Fruit fly (Drosophila melanogaster) whole organism, embryonic: ENCODE results near the gene Syt12.

Experiments
- Adf1 ChIP-seq: fragments of 200-800 bp; sonication (Bioruptor generic); IDR thresholded peaks from 2 replicates; pipeline ENCODE4 v1.3.6; 2022; ENCODE audit warnings: missing biosample characterization, missing genetic modification characterization
- CG10565 ChIP-seq: fragments of 200-800 bp; sonication (Bioruptor generic); optimal IDR thresholded peaks from 3 replicates; lab custom pipeline; 2016; ENCODE audit warnings: missing biosample characterization, mild to moderate bottlenecking, missing genetic modification characterization
- CG11093 ChIP-seq: fragments of 200-800 bp; sonication (Bioruptor generic); IDR thresholded peaks from 3 replicates; pipeline ENCODE4 v1.3.6; 2022; ENCODE audit warnings: missing biosample characterization, missing genetic modification characterization
- CG11398 ChIP-seq: fragments of 200-800 bp; sonication (Bioruptor generic); optimal IDR thresholded peaks from 2 replicates; lab custom pipeline; 2016; ENCODE audit warnings: missing biosample characterization, missing genetic modification characterization
- CG11560 ChIP-seq: fragments of 200-800 bp; sonication (Bioruptor generic); IDR thresholded peaks from 3 replicates; pipeline ENCODE4 v1.3.6; 2022; ENCODE audit warnings: missing biosample characterization, missing genetic modification characterization
- CG1233 ChIP-seq: fragments of 200-800 bp; sonication (Bioruptor generic); optimal IDR thresholded peaks from 4 replicates; lab custom pipeline; 2018; ENCODE audit warnings: missing biosample characterization, mild to moderate bottlenecking, missing genetic modification characterization
- CG15696 ChIP-seq: fragments of 200-800 bp; sonication (Bioruptor generic); optimal IDR thresholded peaks from 2 replicates; lab custom pipeline; 2019; ENCODE audit warnings: missing biosample characterization, mild to moderate bottlenecking, missing genetic modification characterization, moderate library complexity
- CG16813 ChIP-seq: fragments of 200-800 bp; sonication (Bioruptor generic); IDR thresholded peaks from 3 replicates; pipeline ENCODE4 v1.3.6; 2022; ENCODE audit warnings: missing biosample characterization, missing genetic modification characterization; ENCODE audit not compliant: partially characterized antibody
- CG1792 ChIP-seq: fragments of 200-800 bp; sonication (Bioruptor generic); optimal IDR thresholded peaks from 2 replicates; lab custom pipeline; 2016; ENCODE audit warnings: missing biosample characterization, missing genetic modification characterization
- CG1832 ChIP-seq: fragments of 200-800 bp; sonication (Bioruptor generic); optimal IDR thresholded peaks from 2 replicates; lab custom pipeline; 2017; ENCODE audit warnings: missing biosample characterization, mild to moderate bottlenecking, missing genetic modification characterization, inconsistent platforms
- CG18476 ChIP-seq: fragments of 200-800 bp; sonication (Bioruptor generic); optimal IDR thresholded peaks from 2 replicates; lab custom pipeline; 2016; ENCODE audit warnings: missing biosample characterization, mild to moderate bottlenecking, missing genetic modification characterization
- CG2116 ChIP-seq: fragments of 200-800 bp; sonication (Bioruptor generic); optimal IDR thresholded peaks from 3 replicates; lab custom pipeline; 2018; ENCODE audit warnings: missing biosample characterization, mild to moderate bottlenecking, missing genetic modification characterization
- CG2202 ChIP-seq: fragments of 200-800 bp; sonication (Bioruptor generic); optimal IDR thresholded peaks from 2 replicates; lab custom pipeline; 2018; ENCODE audit warnings: missing biosample characterization, mild to moderate bottlenecking, missing genetic modification characterization
- CG3163 ChIP-seq: fragments of 200-800 bp; sonication (Bioruptor generic); optimal IDR thresholded peaks from 3 replicates; lab custom pipeline; 2016; ENCODE audit warnings: missing biosample characterization, missing genetic modification characterization
- CG33557 ChIP-seq: fragments of 200-800 bp; sonication (Bioruptor generic); optimal IDR thresholded peaks from 2 replicates; lab custom pipeline; 2019; ENCODE audit warnings: missing biosample characterization, mild to moderate bottlenecking, missing genetic modification characterization, moderate library complexity
- CG4424 ChIP-seq: fragments of 200-800 bp; sonication (Bioruptor generic); optimal IDR thresholded peaks from 3 replicates; lab custom pipeline; 2016; ENCODE audit warnings: missing biosample characterization, missing genetic modification characterization
- CG5180 ChIP-seq: fragments of 200-800 bp; sonication (Bioruptor generic); optimal IDR thresholded peaks from 3 replicates; lab custom pipeline; 2017; ENCODE audit warnings: missing biosample characterization, missing genetic modification characterization, mild to moderate bottlenecking, moderate library complexity, missing genetic modification reagents
- CG8290 ChIP-seq, 3 experiments: fragments of 200-800 bp; sonication (Bioruptor generic); optimal IDR thresholded peaks; 2 replicates each; lab custom pipeline; 2016 to 2019; ENCODE audit warnings: missing biosample characterization in 3 of 3, missing genetic modification characterization in 3 of 3, mild to moderate bottlenecking in 2 of 3, moderate library complexity in 1 of 3
- Dad ChIP-seq: fragments of 200-800 bp; sonication (Bioruptor generic); optimal IDR thresholded peaks from 3 replicates; lab custom pipeline; 2016; ENCODE audit warnings: missing biosample characterization, missing genetic modification characterization
- Eip74EF ChIP-seq, 2 experiments: fragments of 200-800 bp in 1 of 2; fragments of >200 bp in 1 of 2; sonication (Bioruptor generic) in 1 of 2; optimal IDR thresholded peaks; 2 replicates each; lab custom pipeline; 2017 to 2019; ENCODE audit warnings: missing biosample characterization in 2 of 2, missing genetic modification characterization in 2 of 2, mild to moderate bottlenecking in 1 of 2, moderate library complexity in 1 of 2
- Fer3 ChIP-seq: fragments of 200-800 bp; sonication (Bioruptor generic); optimal IDR thresholded peaks from 2 replicates; lab custom pipeline; 2018; ENCODE audit warnings: missing biosample characterization, mild to moderate bottlenecking, missing genetic modification characterization, moderate library complexity
- Hr39 ChIP-seq: fragments of >200 bp; optimal IDR thresholded peaks from 2 replicates; lab custom pipeline; 2017
- Lhr ChIP-seq: fragments of 200-800 bp; sonication (Bioruptor generic); optimal IDR thresholded peaks from 3 replicates; lab custom pipeline; 2017; ENCODE audit warnings: mild to moderate bottlenecking, missing biosample characterization, missing genetic modification reagents, missing genetic modification characterization
- Rfx ChIP-seq: fragments of 200-800 bp; sonication (Bioruptor generic); IDR thresholded peaks from 2 replicates; pipeline ENCODE4 v1.3.6; 2022; ENCODE audit warnings: missing biosample characterization, missing genetic modification characterization
- Rx ChIP-seq: fragments of 200-800 bp; sonication (Bioruptor generic); IDR thresholded peaks from 2 replicates; pipeline ENCODE4 v1.3.6; 2022; ENCODE audit warnings: missing biosample characterization, missing genetic modification characterization
- Side ChIP-seq: fragments of 200-800 bp; sonication (Bioruptor generic); optimal IDR thresholded peaks from 2 replicates; lab custom pipeline; 2016; ENCODE audit warnings: missing biosample characterization, missing genetic modification characterization
- ato ChIP-seq: fragments of 200-800 bp; sonication (Bioruptor generic); IDR thresholded peaks from 2 replicates; pipeline ENCODE4 v1.3.6; 2022; ENCODE audit warnings: missing biosample characterization, missing genetic modification characterization; ENCODE audit not compliant: partially characterized antibody
- az2 ChIP-seq: fragments of 200-800 bp; sonication (Bioruptor generic); optimal IDR thresholded peaks from 3 replicates; lab custom pipeline; 2016; ENCODE audit warnings: missing biosample characterization, missing genetic modification characterization
- br ChIP-seq: fragments of >200 bp; optimal IDR thresholded peaks from 2 replicates; lab custom pipeline; 2017
- cato ChIP-seq: fragments of 200-800 bp; sonication (Bioruptor generic); optimal IDR thresholded peaks from 2 replicates; lab custom pipeline; 2016; ENCODE audit warnings: missing biosample characterization, missing genetic modification characterization, borderline replicate concordance
- caup ChIP-seq: fragments of 200-800 bp; sonication (Bioruptor generic); optimal IDR thresholded peaks from 3 replicates; lab custom pipeline; 2017; ENCODE audit warnings: missing biosample characterization, mild to moderate bottlenecking, missing genetic modification characterization, moderate library complexity; ENCODE audit not compliant: severe bottlenecking
- chif ChIP-seq, 2 experiments: fragments of 200-800 bp; sonication (Bioruptor generic); optimal IDR thresholded peaks; 3 replicates each; lab custom pipeline; 2016; ENCODE audit warnings: missing biosample characterization in 2 of 2, missing genetic modification characterization in 2 of 2
- cwo ChIP-seq: fragments of 200-800 bp; sonication (Bioruptor generic); optimal IDR thresholded peaks from 3 replicates; lab custom pipeline; 2017; ENCODE audit warnings: missing biosample characterization, missing genetic modification characterization, mild to moderate bottlenecking, moderate library complexity, missing genetic modification reagents
- danr ChIP-seq: fragments of 200-800 bp; sonication (Bioruptor generic); IDR thresholded peaks from 2 replicates; pipeline ENCODE4 v1.3.6; 2022; ENCODE audit warnings: missing biosample characterization, missing genetic modification characterization
- eyg ChIP-seq: fragments of 200-800 bp; sonication (Bioruptor generic); optimal IDR thresholded peaks from 3 replicates; lab custom pipeline; 2016; ENCODE audit warnings: missing biosample characterization, missing genetic modification characterization
- fd96Cb ChIP-seq: fragments of 200-800 bp; sonication (Bioruptor generic); optimal IDR thresholded peaks from 2 replicates; lab custom pipeline; 2018; ENCODE audit warnings: missing biosample characterization, mild to moderate bottlenecking, missing genetic modification characterization, moderate library complexity
- jigr1 ChIP-seq: fragments of 200-800 bp; sonication (Bioruptor generic); IDR thresholded peaks from 3 replicates; pipeline ENCODE4 v1.3.6; 2022; ENCODE audit warnings: missing biosample characterization, missing genetic modification characterization
- jumu ChIP-seq: fragments of 200-800 bp; sonication (Bioruptor generic); optimal IDR thresholded peaks from 3 replicates; lab custom pipeline; 2016; ENCODE audit warnings: missing biosample characterization, missing genetic modification characterization
- nmo ChIP-seq: fragments of 200-800 bp; sonication (Bioruptor generic); optimal IDR thresholded peaks from 2 replicates; lab custom pipeline; 2018; ENCODE audit warnings: missing biosample characterization, mild to moderate bottlenecking, missing genetic modification characterization, moderate library complexity
- pb ChIP-seq: fragments of 200-800 bp; sonication (Bioruptor generic); optimal IDR thresholded peaks from 3 replicates; lab custom pipeline; 2016; ENCODE audit warnings: missing biosample characterization, missing genetic modification characterization
- pho ChIP-seq: fragments of 200-800 bp; sonication (Bioruptor generic); optimal IDR thresholded peaks from 2 replicates; lab custom pipeline; 2016; ENCODE audit warnings: missing biosample characterization, missing genetic modification characterization
- row ChIP-seq: fragments of 200-800 bp; sonication (Bioruptor generic); IDR thresholded peaks from 3 replicates; pipeline ENCODE4 v1.3.6; 2022; ENCODE audit warnings: missing biosample characterization, missing genetic modification characterization
- slp2 ChIP-seq: fragments of 200-800 bp; sonication (Bioruptor generic); optimal IDR thresholded peaks from 2 replicates; lab custom pipeline; 2016; ENCODE audit warnings: missing biosample characterization, missing genetic modification characterization
- stc ChIP-seq: fragments of 200-800 bp; sonication (Bioruptor generic); IDR thresholded peaks from 2 replicates; pipeline ENCODE4 v1.3.6; 2022; ENCODE audit warnings: missing biosample characterization, missing genetic modification characterization
- tin ChIP-seq: fragments of 200-800 bp; sonication (Bioruptor generic); optimal IDR thresholded peaks from 3 replicates; lab custom pipeline; 2016; ENCODE audit warnings: missing biosample characterization, missing genetic modification characterization
- ttk ChIP-seq: fragments of 200-800 bp; sonication (Bioruptor generic); IDR thresholded peaks from 2 replicates; pipeline ENCODE4 v2.1.2; 2022; ENCODE audit warnings: missing biosample characterization, missing genetic modification characterization
- vnd ChIP-seq: fragments of 200-800 bp; sonication (Bioruptor generic); IDR thresholded peaks from 3 replicates; pipeline ENCODE4 v1.3.6; 2022; ENCODE audit warnings: missing biosample characterization, missing genetic modification characterization; ENCODE audit not compliant: partially characterized antibody
- zfh2 ChIP-seq: fragments of 200-800 bp; sonication (Bioruptor generic); optimal IDR thresholded peaks from 2 replicates; lab custom pipeline; 2016; ENCODE audit warnings: missing biosample characterization, missing genetic modification characterization

Gene Syt12

dm6 chrX:13373239-13374153 lies 14.4 kb downstream of the Syt12 start (continued):
- TF ChIP-seq cato (peak; percentile 58), jumu (GFP tag; lab: Kevin White, UChicago) (no peak), CG11093 (peak; percentile 61; the same call in 2 of the 3 replicates), CG18476 (GFP tag; lab: Kevin White, UChicago) (peak; percentile 77), eyg (GFP tag; lab: Kevin White, UChicago) (no peak), CG8290 (GFP tag; optimal IDR thresholded peaks at IDR 0.05; lab: Kevin White, UChicago) (peak; percentile 36), CG8290 (tag; optimal IDR thresholded peaks at IDR 0.05; lab: Kevin White, UChicago) (peak in 1 of 2 experiments; percentile 63), CG4424 (GFP tag; lab: Kevin White, UChicago) (peak; percentile 84), CG10565 (GFP tag; lab: Kevin White, UChicago) (peak; percentile 13), Fer3 (tag; lab: Kevin White, UChicago) (peak; percentile 84), az2 (peak; percentile 85), chif (GFP tag; optimal IDR thresholded peaks at IDR 0.05; lab: Kevin White, UChicago) (peak; percentile 18 to 36), tin (GFP tag; lab: Kevin White, UChicago) (peak; percentile 81), danr (peak; percentile 49; the same call in 1 of the 2 replicates), row (peak; percentile 93), CG1233 (GFP tag; lab: Kevin White, UChicago) (peak; percentile 56), zfh2 (GFP tag; lab: Kevin White, UChicago) (peak; percentile 32), CG2116 (peak; percentile 44), jigr1 (peak; percentile 44; the same call in 1 of the 3 replicates), ttk (GFP tag; lab: Robert Waterston, UW) (peak; percentile 81), CG33557 (GFP tag; lab: Kevin White, UChicago) (peak; percentile 59), stc (GFP tag; lab: Robert Waterston, UW) (peak; percentile 81), br (lab: Kevin White, UChicago) (no peak), Dad (GFP tag; lab: Kevin White, UChicago) (no peak), Eip74EF (GFP tag; optimal IDR thresholded peaks at IDR 0.05; lab: Kevin White, UChicago) (peak in 1 of 2 experiments; percentile 77), caup (GFP tag; lab: Kevin White, UChicago) (peak; percentile 80), CG3163 (GFP tag; lab: Kevin White, UChicago) (no peak), Rfx (GFP tag; lab: Robert Waterston, UW) (peak; percentile 89), fd96Cb (tag; lab: Kevin White, UChicago) (peak; percentile 86), Hr39 (lab: Kevin White, UChicago) (no peak), CG11560 (tag; lab: Robert Waterston, UW) (no peak), vnd (GFP tag; lab: Robert Waterston, UW) (no peak), nmo (GFP tag; lab: Kevin White, UChicago) (peak; percentile 86), slp2 (peak; percentile 33), CG15696 (peak; percentile 71), CG16813 (GFP tag; lab: Robert Waterston, UW) (no peak), CG1792 (peak; percentile 7), pho (peak; percentile 39), CG11398 (no peak), Rx (GFP tag; lab: Robert Waterston, UW) (peak; percentile 66), CG5180 (GFP tag; lab: Kevin White, UChicago) (peak; percentile 64), cwo (peak; percentile 63), ato (GFP tag; lab: Robert Waterston, UW) (no peak), Adf1 (GFP tag; lab: Robert Waterston, UW) (peak; percentile 92), Side (no peak), CG2202 (tag; lab: Kevin White, UChicago) (peak; percentile 25), pb (GFP tag; lab: Kevin White, UChicago) (no peak), CG1832 (GFP tag; lab: Kevin White, UChicago) (no peak), Lhr (GFP tag; lab: Kevin White, UChicago) (peak; percentile 53)
